Worm (Caenorhabditis elegans) whole organism, L2 larva: ENCODE results near the gene atp-5.
A peak's percentile ranks its signal among the peaks of the same experiment; 100 is the strongest.

Experiments used
- R02D3.7 ChIP-seq: fragments of 150-350 bp; optimal IDR thresholded peaks from 2 replicates; lab custom pipeline; 2014; ENCODE audit warnings: missing biosample characterization, missing genetic modification characterization
- ZK546.5 ChIP-seq: sonication (generic microtip); optimal IDR thresholded peaks from 2 replicates; lab custom pipeline; 2017; ENCODE audit warnings: missing biosample characterization, missing genetic modification characterization
- ceh-82 ChIP-seq: fragments of 150-350 bp; optimal IDR thresholded peaks from 2 replicates; lab custom pipeline; 2014; ENCODE audit warnings: missing biosample characterization, missing genetic modification characterization
- lin-39 ChIP-seq: fragments of 150-350 bp; optimal IDR thresholded peaks from 2 replicates; lab custom pipeline; 2014; ENCODE audit warnings: missing biosample characterization, missing genetic modification reagents, missing genetic modification characterization
- lsy-2 ChIP-seq, 2 experiments: fragments of 150-350 bp in 1 of 2; sonication (generic microtip) in 1 of 2; optimal IDR thresholded peaks; 2 replicates each; lab custom pipeline; 2014 to 2017; ENCODE audit warnings: missing biosample characterization in 2 of 2, missing genetic modification characterization in 2 of 2
- nhr-10 ChIP-seq: sonication (generic microtip); optimal IDR thresholded peaks from 2 replicates; lab custom pipeline; 2017; ENCODE audit warnings: missing biosample characterization, missing genetic modification characterization
- nhr-23 ChIP-seq: fragments of 150-350 bp; optimal IDR thresholded peaks from 2 replicates; lab custom pipeline; 2014; ENCODE audit warnings: missing biosample characterization, missing genetic modification reagents, missing genetic modification characterization
- nhr-237 ChIP-seq: fragments of 150-350 bp; optimal IDR thresholded peaks from 2 replicates; lab custom pipeline; 2014; ENCODE audit warnings: missing biosample characterization, missing genetic modification characterization
- nhr-25 ChIP-seq: fragments of 150-350 bp; sonication (generic microtip); optimal IDR thresholded peaks from 3 replicates; lab custom pipeline; 2014; ENCODE audit warnings: missing biosample characterization, missing genetic modification characterization
- peb-1 ChIP-seq: fragments of 150-350 bp; optimal IDR thresholded peaks from 2 replicates; lab custom pipeline; 2014; ENCODE audit warnings: missing biosample characterization, missing genetic modification characterization
- unc-39 ChIP-seq: fragments of 150-350 bp; optimal IDR thresholded peaks from 2 replicates; lab custom pipeline; 2014; ENCODE audit warnings: missing biosample characterization, missing genetic modification characterization
- unc-62 ChIP-seq: fragments of 150-350 bp; optimal IDR thresholded peaks from 2 replicates; lab custom pipeline; 2014; ENCODE audit warnings: missing biosample characterization, missing genetic modification reagents, missing genetic modification characterization

DNA sequence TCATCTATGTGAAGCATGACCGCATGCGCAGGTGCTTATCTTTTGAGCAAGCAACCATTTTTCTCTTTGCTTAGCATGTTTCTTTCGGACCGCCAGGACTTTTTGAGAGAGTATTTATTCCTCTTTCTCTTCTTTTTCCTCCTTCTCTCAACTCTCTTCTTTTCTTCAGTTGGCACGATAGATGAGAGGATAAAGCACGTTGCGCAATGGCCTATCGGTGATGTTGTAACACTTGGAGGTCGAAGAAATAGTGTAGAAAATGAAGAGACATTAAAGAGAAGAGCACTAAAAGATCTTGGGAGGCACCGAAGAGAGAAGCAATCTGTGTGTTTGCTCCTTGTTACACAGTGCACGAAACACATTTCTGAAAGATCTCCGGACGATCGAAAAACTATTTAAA lies 40.0 kb downstream of the atp-5 start:
- no peak for TF ChIP-seq nhr-23
- no peak for TF ChIP-seq unc-62 (GFP tag; lab: Kevin White, UChicago)
- no peak for TF ChIP-seq ZK546.5 (tag; lab: Kevin White, UChicago)
- no peak for TF ChIP-seq R02D3.7 (tag; lab: Kevin White, UChicago)
- no peak for TF ChIP-seq lin-39 (tag; lab: Kevin White, UChicago)
- TF ChIP-seq unc-39 (tag; lab: Kevin White, UChicago) = no peak
- no peak for TF ChIP-seq nhr-10 (tag; lab: Kevin White, UChicago)
- TF ChIP-seq ceh-82 = no peak
- TF ChIP-seq peb-1 = no peak
- peak in 1 of 2 experiments; percentile 62 for TF ChIP-seq lsy-2 (tag; optimal IDR thresholded peaks at IDR 0.05; lab: Kevin White, UChicago)
- no peak for TF ChIP-seq nhr-25 (tag; lab: Kevin White, UChicago)
- no peak for TF ChIP-seq nhr-237 (tag; lab: Kevin White, UChicago)
